Fruit fly (Drosophila melanogaster): ENCODE results near the gene PIG-P.

PIG-P gene

DNA sequence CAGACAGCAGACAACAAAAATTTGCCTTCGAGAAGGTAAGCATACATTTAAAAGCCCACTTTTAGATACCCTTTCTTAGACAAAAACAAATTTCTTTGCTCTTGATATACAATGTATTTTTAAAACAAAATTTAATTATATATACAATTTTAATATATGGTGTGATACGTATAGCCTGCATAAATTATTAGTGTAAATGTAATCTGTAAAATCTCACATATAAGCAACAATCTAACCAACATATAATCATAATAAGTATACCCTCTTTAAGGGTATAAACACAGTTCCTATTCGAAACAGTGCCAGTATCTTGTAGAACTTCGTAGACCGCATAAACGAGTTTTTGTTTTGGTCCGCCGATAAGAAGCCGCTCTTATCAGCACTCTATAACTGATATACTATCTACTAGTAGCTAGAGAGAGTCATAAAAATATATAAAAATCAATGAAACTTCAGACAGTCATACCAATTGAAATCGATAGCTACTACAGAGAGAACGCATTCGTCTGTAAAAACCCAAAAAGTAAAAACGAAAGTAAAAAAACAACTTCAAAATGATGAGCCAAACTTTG lies 43.7 kb downstream of the PIG-P start, which contains the start of gene Kaz-m1 (continued):
- TF ChIP-seq CG4360 (GFP tag; IDR thresholded peaks at IDR 0.05) (no peak), grau (tag; optimal IDR thresholded peaks at IDR 0.05) (peak; percentile 75), vvl (GFP tag; IDR thresholded peaks at IDR 0.05) (peak; percentile 53; the same call in 1 of the 2 replicates), mld (GFP tag; IDR thresholded peaks at IDR 0.05; ENCODE audit: partially characterized antibody) (no peak), hkb (optimal IDR thresholded peaks at IDR 0.05) (no peak), hkb (GFP tag; IDR thresholded peaks at IDR 0.05) (peak; percentile 60), CG10274 (GFP tag; optimal IDR thresholded peaks at IDR 0.05) (no peak), CG12391 (tag; optimal IDR thresholded peaks at IDR 0.05) (peak; percentile 69), tna (GFP tag; IDR thresholded peaks at IDR 0.05; ENCODE audit: partially characterized antibody) (no peak), E2f2 (GFP tag; IDR thresholded peaks at IDR 0.05) (no peak), CG17328 (GFP tag; IDR thresholded peaks at IDR 0.05) (no peak; the same call in 1 of the 2 replicates), tap (tag; optimal IDR thresholded peaks at IDR 0.05) (peak; percentile 59), CG31388 (GFP tag; optimal IDR thresholded peaks at IDR 0.05) (no peak), fru (optimal IDR thresholded peaks at IDR 0.05) (no peak), Bdp1 (GFP tag; optimal IDR thresholded peaks at IDR 0.05) (no peak), HHEX (GFP tag; optimal IDR thresholded peaks at IDR 0.05) (peak; percentile 40), NC2α (GFP tag; optimal IDR thresholded peaks at IDR 0.05) (no peak), jing (GFP tag; optimal IDR thresholded peaks at IDR 0.05) (no peak), CG43689 (GFP tag; IDR thresholded peaks at IDR 0.05) (no peak), CG4404 (GFP tag; IDR thresholded peaks at IDR 0.05) (no peak), sens (GFP tag) (no peak), ranshi (GFP tag; IDR thresholded peaks at IDR 0.05) (0 out of 2 replicates have a peak, but pooled peaks have one; percentile 8), p53 (GFP tag; optimal IDR thresholded peaks at IDR 0.05) (no peak), jigr1 (GFP tag; IDR thresholded peaks at IDR 0.05) (no peak), CG31365 (tag; optimal IDR thresholded peaks at IDR 0.05) (no peak), CG4424 (GFP tag; optimal IDR thresholded peaks at IDR 0.05) (peak; percentile 42), Sin3A (optimal IDR thresholded peaks at IDR 0.05) (no peak), dmrt11E (tag; optimal IDR thresholded peaks at IDR 0.05) (peak; percentile 73), Fer2 (tag; optimal IDR thresholded peaks at IDR 0.05) (no peak), fu2 (GFP tag; optimal IDR thresholded peaks at IDR 0.05) (no peak), CG2875 (GFP tag; optimal IDR thresholded peaks at IDR 0.05) (no peak), pho (GFP tag; optimal IDR thresholded peaks at IDR 0.05) (no peak), CG6683 (GFP tag; optimal IDR thresholded peaks at IDR 0.05) (no peak), dpn (GFP tag; optimal IDR thresholded peaks at IDR 0.05) (peak in 1 of 2 experiments; percentile 31), gem (tag; optimal IDR thresholded peaks at IDR 0.05) (peak; percentile 82), Scr (GFP tag; IDR thresholded peaks at IDR 0.05; ENCODE audit: partially characterized antibody) (no peak), Bteb2 (GFP tag; optimal IDR thresholded peaks at IDR 0.05) (no peak), danr (GFP tag; IDR thresholded peaks at IDR 0.05) (no peak), wek (GFP tag; optimal IDR thresholded peaks at IDR 0.05) (no peak), HLH54F (GFP tag; optimal IDR thresholded peaks at IDR 0.05) (no peak), Elba2 (GFP tag; optimal IDR thresholded peaks at IDR 0.05) (no peak), CG3995 (GFP tag; optimal IDR thresholded peaks at IDR 0.05) (no peak), maf-S (GFP tag; optimal IDR thresholded peaks at IDR 0.05) (no peak), CG11560 (tag; IDR thresholded peaks at IDR 0.05) (no peak), D19A (tag; optimal IDR thresholded peaks at IDR 0.05) (peak; percentile 99), pan (optimal IDR thresholded peaks at IDR 0.05) (no peak), pan (GFP tag; optimal IDR thresholded peaks at IDR 0.05 in 1 of 2, IDR thresholded peaks at IDR 0.05 in 1 of 2) (no peak), Blimp-1 (GFP tag; optimal IDR thresholded peaks at IDR 0.05) (peak; percentile 57), Hsf (GFP tag; optimal IDR thresholded peaks at IDR 0.05) (no peak), toy (GFP tag; IDR thresholded peaks at IDR 0.05) (no peak), ap (GFP tag; IDR thresholded peaks at IDR 0.05) (no peak), org-1 (GFP tag; optimal IDR thresholded peaks at IDR 0.05) (peak; percentile 11), Deaf1 (tag; optimal IDR thresholded peaks at IDR 0.05) (peak; percentile 56)

All from whole organism, embryonic.